Worm (Caenorhabditis elegans): Measurements from ENCODE around the gene cyp-35A1.

Gene cyp-35A1

DNA sequence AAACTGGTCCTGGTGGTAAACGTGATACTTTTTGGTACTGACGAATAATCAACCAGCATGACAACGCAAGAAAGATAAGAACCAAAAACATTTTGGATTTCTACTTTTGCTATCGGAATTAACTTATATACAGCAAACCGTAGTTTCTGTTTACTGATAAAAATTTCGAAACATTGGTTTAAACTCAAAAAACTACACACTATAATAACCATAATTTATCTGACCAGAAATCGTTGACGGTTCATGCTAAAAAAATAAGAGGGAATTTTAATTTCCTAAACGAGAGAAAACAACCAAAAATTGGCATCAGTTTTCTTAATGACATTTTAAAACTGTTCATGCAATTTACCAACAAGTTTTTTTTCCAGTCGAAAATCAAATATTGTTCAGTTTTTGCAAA, at the start of gene cyp-35A1:
Gene cyp-35A1, minus strand, starts transcription at position 101 of the 400 bp plus-strand sequence.
- TF ChIP-seq aly-2 (tag; optimal IDR thresholded peaks at IDR 0.05) (no peak), efl-1 (optimal IDR thresholded peaks at IDR 0.05) (no peak), efl-1 (GFP tag; optimal IDR thresholded peaks at IDR 0.05 in 1 of 2) (peak in 1 of 2 experiments; percentile 37)

DNA sequence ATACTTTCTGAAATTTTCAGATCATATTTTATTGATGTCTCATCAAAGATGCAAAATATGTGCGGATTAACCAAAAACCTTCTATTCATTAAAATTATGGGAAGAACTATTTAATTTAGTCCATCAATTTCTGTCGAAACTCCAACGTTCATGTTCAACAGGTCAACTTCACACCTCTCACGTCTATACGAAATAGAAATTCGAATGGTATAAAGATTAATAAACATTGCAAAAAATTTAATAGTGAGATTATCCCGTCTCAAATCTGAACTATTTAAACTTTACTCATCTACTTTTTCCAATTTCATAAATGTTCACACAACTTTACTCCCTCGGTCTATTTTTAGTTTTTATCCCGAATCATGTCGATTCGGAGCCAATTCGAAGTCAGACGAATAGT, 48.0 kb upstream of the cyp-35A1 start, which contains the start of gene R13D7.2:
Gene R13D7.2, plus strand, starts transcription at position 301 of the 400 bp plus-strand sequence.
- TF ChIP-seq unc-86 (tag; optimal IDR thresholded peaks at IDR 0.05) (no peak), C34B4.2 (tag; optimal IDR thresholded peaks at IDR 0.05) (no peak), mef-2 (tag; optimal IDR thresholded peaks at IDR 0.05) (no peak), fos-1 (tag; optimal IDR thresholded peaks at IDR 0.05) (no peak), ceh-82 (tag; optimal IDR thresholded peaks at IDR 0.05) (no peak), grh-1 (GFP tag; IDR thresholded peaks at IDR 0.05) (no peak), lin-39 (tag; optimal IDR thresholded peaks at IDR 0.05) (no peak), Y116A8C.19 (tag; optimal IDR thresholded peaks at IDR 0.05; ENCODE audit: borderline replicate concordance) (no peak), F16B12.6 (tag; optimal IDR thresholded peaks at IDR 0.05) (no peak), snu-23 (GFP tag; optimal IDR thresholded peaks at IDR 0.05) (no peak), nhr-12 (tag; optimal IDR thresholded peaks at IDR 0.05) (no peak), lin-15B (tag; optimal IDR thresholded peaks at IDR 0.05) (no peak), zag-1 (tag; optimal IDR thresholded peaks at IDR 0.05) (no peak)

- no peak for TF ChIP-seq ceh-90 (tag; optimal IDR thresholded peaks at IDR 0.05)
- TF ChIP-seq sup-37 (GFP tag; optimal IDR thresholded peaks at IDR 0.05) = no peak
- TF ChIP-seq irx-1 (tag; optimal IDR thresholded peaks at IDR 0.05) = no peak
- no peak for TF ChIP-seq nhr-28 (tag; optimal IDR thresholded peaks at IDR 0.05)
- TF ChIP-seq ceh-88 (GFP tag; IDR thresholded peaks at IDR 0.05) = no peak
- no peak for TF ChIP-seq lin-13 (GFP tag; optimal IDR thresholded peaks at IDR 0.05)
- no peak for TF ChIP-seq dsc-1 (tag; optimal IDR thresholded peaks at IDR 0.05)
Measured at ce11 chrV:7408520-7408919, 46.9 kb upstream of the cyp-35A1 start, which contains the start of gene srt-6. Gene srt-6 (minus strand): TSS chrV:7408814.

- TF ChIP-seq nhr-84 (tag; optimal IDR thresholded peaks at IDR 0.05) (no peak), C34B4.2 (tag; optimal IDR thresholded peaks at IDR 0.05) (no peak), efl-1 (optimal IDR thresholded peaks at IDR 0.05) (no peak), efl-1 (GFP tag; optimal IDR thresholded peaks at IDR 0.05 in 1 of 2) (no peak), rnt-1 (tag; optimal IDR thresholded peaks at IDR 0.05) (no peak), irx-1 (tag; optimal IDR thresholded peaks at IDR 0.05) (no peak), nhr-71 (tag; optimal IDR thresholded peaks at IDR 0.05) (no peak), egl-13 (tag; optimal IDR thresholded peaks at IDR 0.05) (no peak), pax-3 (tag; optimal IDR thresholded peaks at IDR 0.05) (no peak), lsy-2 (tag; optimal IDR thresholded peaks at IDR 0.05) (no peak), ceh-88 (GFP tag; IDR thresholded peaks at IDR 0.05) (no peak), ceh-90 (tag; optimal IDR thresholded peaks at IDR 0.05) (no peak)
Measured at ce11 chrV:7403501-7403900, 41.9 kb upstream of the cyp-35A1 start.

- no peak for TF ChIP-seq fkh-4 (tag; optimal IDR thresholded peaks at IDR 0.05; ENCODE audit: borderline replicate concordance)
Measured at ce11 chrV:7402355-7402754, 40.8 kb upstream of the cyp-35A1 start, which contains the start of gene srj-13. Gene srj-13 (plus strand): TSS chrV:7402655.

- TF ChIP-seq lin-35 (GFP tag; optimal IDR thresholded peaks at IDR 0.05) (no peak), nhr-19 (GFP tag; conservative IDR thresholded peaks at IDR 0.05) (no peak), elt-2 (tag; optimal IDR thresholded peaks at IDR 0.05) (no peak), aly-2 (tag; optimal IDR thresholded peaks at IDR 0.05) (no peak), unc-130 (tag; optimal IDR thresholded peaks at IDR 0.05) (no peak), F16B12.6 (tag; optimal IDR thresholded peaks at IDR 0.05) (no peak), vab-15 (tag; optimal IDR thresholded peaks at IDR 0.05) (no peak), lin-39 (tag; optimal IDR thresholded peaks at IDR 0.05) (no peak), isw-1 (GFP tag; IDR thresholded peaks at IDR 0.05) (no peak), tbx-2 (tag; optimal IDR thresholded peaks at IDR 0.05) (no peak), nhr-76 (tag; optimal IDR thresholded peaks at IDR 0.05) (no peak), ama-1 (optimal IDR thresholded peaks at IDR 0.05) (no peak), nhr-237 (tag; optimal IDR thresholded peaks at IDR 0.05) (no peak), sup-37 (GFP tag; optimal IDR thresholded peaks at IDR 0.05) (no peak), ces-1 (GFP tag; optimal IDR thresholded peaks at IDR 0.05) (no peak), nhr-20 (tag; optimal IDR thresholded peaks at IDR 0.05) (no peak), unc-62 (GFP tag; optimal IDR thresholded peaks at IDR 0.05) (no peak), nhr-77 (tag; optimal IDR thresholded peaks at IDR 0.05) (no peak), efl-3 (GFP tag; optimal IDR thresholded peaks at IDR 0.05) (no peak), ceh-88 (GFP tag; IDR thresholded peaks at IDR 0.05) (no peak)
Measured at ce11 chrV:7400588-7400987, 39.0 kb upstream of the cyp-35A1 start, which contains the start of gene srx-60. Gene srx-60 (plus strand): TSS chrV:7400888.

Measured in whole organism, L1 larva.